Fruit fly (Drosophila melanogaster) whole organism, embryonic: ENCODE measurements around the gene CG13097.

ENCODE experiments used
- B-H1 ChIP-seq: fragments of 200-800 bp; sonication (Bioruptor generic); IDR thresholded peaks from 3 replicates; pipeline ENCODE4 v1.3.6; 2022; ENCODE audit warnings: missing biosample characterization, missing genetic modification characterization
- CG10209 ChIP-seq: fragments of 200-800 bp; sonication (Bioruptor generic); optimal IDR thresholded peaks from 3 replicates; lab custom pipeline; 2017; ENCODE audit warnings: missing biosample characterization, mild to moderate bottlenecking, missing genetic modification characterization, missing genetic modification reagents
- CG12299 ChIP-seq: fragments of 200-800 bp; sonication (Bioruptor generic); optimal IDR thresholded peaks from 2 replicates; lab custom pipeline; 2018; ENCODE audit warnings: missing biosample characterization, mild to moderate bottlenecking, missing genetic modification characterization
- CG12391 ChIP-seq: fragments of 200-800 bp; sonication (Bioruptor generic); optimal IDR thresholded peaks from 3 replicates; lab custom pipeline; 2018; ENCODE audit warnings: missing biosample characterization, mild to moderate bottlenecking, missing genetic modification characterization, moderate library complexity
- CG12769 ChIP-seq: fragments of 200-800 bp; sonication (Bioruptor generic); optimal IDR thresholded peaks from 2 replicates; lab custom pipeline; 2019; ENCODE audit warnings: missing biosample characterization, mild to moderate bottlenecking, missing genetic modification characterization, moderate library complexity
- CG15601 ChIP-seq: fragments of 200-800 bp; sonication (Bioruptor generic); optimal IDR thresholded peaks from 3 replicates; lab custom pipeline; 2019; ENCODE audit warnings: missing biosample characterization, mild to moderate bottlenecking, missing genetic modification characterization, moderate library complexity
- CG17612 ChIP-seq: fragments of 200-800 bp; sonication (Bioruptor generic); IDR thresholded peaks from 2 replicates; pipeline ENCODE4 v1.3.6; 2022; ENCODE audit warnings: missing biosample characterization, missing genetic modification characterization
- CG18476 ChIP-seq: fragments of 200-800 bp; sonication (Bioruptor generic); optimal IDR thresholded peaks from 2 replicates; lab custom pipeline; 2016; ENCODE audit warnings: missing biosample characterization, mild to moderate bottlenecking, missing genetic modification characterization
- CG32532 ChIP-seq: fragments of 200-800 bp; sonication (Bioruptor generic); IDR thresholded peaks from 2 replicates; pipeline ENCODE4 v1.3.6; 2022; ENCODE audit warnings: missing biosample characterization, missing genetic modification characterization
- CG32767 ChIP-seq: fragments of 200-800 bp; sonication (Bioruptor generic); IDR thresholded peaks from 2 replicates; pipeline ENCODE4 v1.3.6; 2022; ENCODE audit warnings: missing biosample characterization, missing genetic modification characterization
- CG3407 ChIP-seq: fragments of 200-800 bp; sonication (Bioruptor generic); optimal IDR thresholded peaks from 2 replicates; lab custom pipeline; 2018; ENCODE audit warnings: missing biosample characterization, mild to moderate bottlenecking, missing genetic modification characterization
- CG42726 ChIP-seq: fragments of 200-800 bp; sonication (Bioruptor generic); IDR thresholded peaks from 2 replicates; pipeline ENCODE4 v1.3.6; 2022; ENCODE audit warnings: missing biosample characterization, missing genetic modification characterization; ENCODE audit not compliant: partially characterized antibody
- CG4617 ChIP-seq: fragments of 200-800 bp; sonication (Bioruptor generic); optimal IDR thresholded peaks from 3 replicates; lab custom pipeline; 2016; ENCODE audit warnings: missing biosample characterization, missing genetic modification characterization, borderline replicate concordance
- CG5953 ChIP-seq: fragments of 200-800 bp; sonication (Bioruptor generic); IDR thresholded peaks from 2 replicates; pipeline ENCODE4 v1.3.6; 2022; ENCODE audit warnings: missing biosample characterization, missing genetic modification characterization
- CG7357 ChIP-seq: fragments of 200-800 bp; sonication (Bioruptor generic); IDR thresholded peaks from 3 replicates; pipeline ENCODE4 v1.3.6; 2022; ENCODE audit warnings: missing biosample characterization, missing genetic modification characterization
- CG7556 ChIP-seq: fragments of 200-800 bp; sonication (Bioruptor generic); optimal IDR thresholded peaks from 2 replicates; lab custom pipeline; 2017; ENCODE audit warnings: missing biosample characterization, mild to moderate bottlenecking, missing genetic modification characterization
- CG8281 ChIP-seq: fragments of 200-800 bp; sonication (Bioruptor generic); optimal IDR thresholded peaks from 2 replicates; lab custom pipeline; 2018; ENCODE audit warnings: missing biosample characterization, mild to moderate bottlenecking, missing genetic modification characterization, moderate library complexity
- CG8290 ChIP-seq, 3 experiments: fragments of 200-800 bp; sonication (Bioruptor generic); optimal IDR thresholded peaks; 2 replicates each; lab custom pipeline; 2016 to 2019; ENCODE audit warnings: missing biosample characterization in 3 of 3, missing genetic modification characterization in 3 of 3, mild to moderate bottlenecking in 2 of 3, moderate library complexity in 1 of 3
- CG8359 ChIP-seq: fragments of 200-800 bp; sonication (Bioruptor generic); optimal IDR thresholded peaks from 2 replicates; lab custom pipeline; 2017; ENCODE audit warnings: missing biosample characterization, mild to moderate bottlenecking, missing genetic modification characterization, borderline replicate concordance
- CG8924 ChIP-seq: fragments of 200-800 bp; optimal IDR thresholded peaks from 3 replicates; lab custom pipeline; 2019; ENCODE audit warnings: missing biosample characterization, mild to moderate bottlenecking, missing genetic modification characterization, moderate library complexity
- CG9215 ChIP-seq: fragments of 200-800 bp; sonication (Bioruptor generic); IDR thresholded peaks from 2 replicates; pipeline ENCODE4 v1.3.6; 2022; ENCODE audit warnings: missing biosample characterization, missing genetic modification characterization
- CTCF ChIP-seq: fragments of 200-800 bp; sonication (Bioruptor generic); optimal IDR thresholded peaks from 2 replicates; lab custom pipeline; 2017; ENCODE audit warnings: missing biosample characterization, mild to moderate bottlenecking, missing genetic modification characterization, moderate library complexity
- D19A ChIP-seq: fragments of 200-800 bp; optimal IDR thresholded peaks from 3 replicates; lab custom pipeline; 2019; ENCODE audit warnings: missing biosample characterization, mild to moderate bottlenecking, missing genetic modification characterization, moderate library complexity
- Dbx ChIP-seq: fragments of 200-800 bp; sonication (Bioruptor generic); IDR thresholded peaks from 3 replicates; pipeline ENCODE4 v1.3.6; 2022; ENCODE audit warnings: missing biosample characterization, missing genetic modification characterization
- Hey ChIP-seq: fragments of 200-800 bp; sonication (Bioruptor generic); optimal IDR thresholded peaks from 3 replicates; lab custom pipeline; 2018; ENCODE audit warnings: missing biosample characterization, mild to moderate bottlenecking, missing genetic modification characterization
- Hmx ChIP-seq: fragments of 200-800 bp; sonication (Bioruptor generic); optimal IDR thresholded peaks from 2 replicates; lab custom pipeline; 2016; ENCODE audit warnings: missing biosample characterization, missing genetic modification characterization
- MBD-R2 ChIP-seq: fragments of 200-800 bp; sonication (Bioruptor generic); IDR thresholded peaks from 2 replicates; pipeline ENCODE4 v1.3.6; 2022; ENCODE audit warnings: missing biosample characterization, missing genetic modification characterization
- Sin3A ChIP-seq: fragments of >200 bp; optimal IDR thresholded peaks from 2 replicates; lab custom pipeline; 2018
- ash1 ChIP-seq: fragments of 200-800 bp; sonication (Bioruptor generic); optimal IDR thresholded peaks from 2 replicates; lab custom pipeline; 2018; ENCODE audit warnings: missing biosample characterization, mild to moderate bottlenecking, missing genetic modification characterization
- bcd ChIP-seq: fragments of 200-800 bp; sonication (Bioruptor generic); optimal IDR thresholded peaks from 2 replicates; lab custom pipeline; 2017; ENCODE audit warnings: missing biosample characterization, mild to moderate bottlenecking, missing genetic modification characterization
- crc ChIP-seq: fragments of 200-800 bp; sonication (Bioruptor generic); optimal IDR thresholded peaks from 2 replicates; lab custom pipeline; 2016; ENCODE audit warnings: missing biosample characterization, missing genetic modification characterization
- dan ChIP-seq: fragments of 200-800 bp; sonication (Bioruptor generic); IDR thresholded peaks from 2 replicates; pipeline ENCODE4 v1.3.6; 2022; ENCODE audit warnings: missing biosample characterization, missing genetic modification characterization
- dpn ChIP-seq, 2 experiments: fragments of 200-800 bp; sonication (Bioruptor generic); optimal IDR thresholded peaks; 3 replicates each; lab custom pipeline; 2016; ENCODE audit warnings: missing biosample characterization in 2 of 2, missing genetic modification characterization in 2 of 2
- dysf ChIP-seq: fragments of 200-800 bp; sonication (Bioruptor generic); IDR thresholded peaks from 3 replicates; pipeline ENCODE4 v1.3.6; 2022; ENCODE audit warnings: missing biosample characterization, missing genetic modification characterization
- eve ChIP-seq, 2 experiments: fragments of >200 bp; optimal IDR thresholded peaks; 2 replicates each; lab custom pipeline; 2017; ENCODE audit warnings: missing biosample characterization in 2 of 2, missing genetic modification characterization in 2 of 2
- gcm ChIP-seq: fragments of 200-800 bp; sonication (Bioruptor generic); optimal IDR thresholded peaks from 2 replicates; lab custom pipeline; 2019; ENCODE audit warnings: missing biosample characterization, mild to moderate bottlenecking, missing genetic modification characterization, moderate library complexity
- gsb ChIP-seq: fragments of 200-800 bp; sonication (Bioruptor generic); IDR thresholded peaks from 2 replicates; pipeline ENCODE4 v1.3.6; 2022; ENCODE audit warnings: missing biosample characterization, missing genetic modification characterization
- jumu ChIP-seq: fragments of 200-800 bp; sonication (Bioruptor generic); optimal IDR thresholded peaks from 3 replicates; lab custom pipeline; 2016; ENCODE audit warnings: missing biosample characterization, missing genetic modification characterization
- kni ChIP-seq: fragments of 200-800 bp; sonication (Bioruptor generic); optimal IDR thresholded peaks from 3 replicates; lab custom pipeline; 2017; ENCODE audit warnings: mild to moderate bottlenecking, missing biosample characterization, missing genetic modification reagents, missing genetic modification characterization
- lola ChIP-seq, 3 experiments: fragments of >200 bp in 2 of 3; fragments of 200-800 bp in 1 of 3; sonication (Bioruptor generic) in 1 of 3; optimal IDR thresholded peaks; 2 replicates each; lab custom pipeline; 2017 to 2019; ENCODE audit warnings: missing biosample characterization in 3 of 3, missing genetic modification characterization in 3 of 3, mild to moderate bottlenecking in 1 of 3, moderate library complexity in 1 of 3
- nom ChIP-seq: fragments of 200-800 bp; sonication (Bioruptor generic); optimal IDR thresholded peaks from 2 replicates; lab custom pipeline; 2017; ENCODE audit warnings: missing biosample characterization, missing genetic modification characterization, mild to moderate bottlenecking, moderate library complexity, missing genetic modification reagents
- oc ChIP-seq: fragments of 200-800 bp; sonication (Bioruptor generic); optimal IDR thresholded peaks from 2 replicates; lab custom pipeline; 2018; ENCODE audit warnings: missing biosample characterization, mild to moderate bottlenecking, missing genetic modification characterization, moderate library complexity
- psq ChIP-seq: fragments of 200-800 bp; sonication (Bioruptor generic); optimal IDR thresholded peaks from 2 replicates; lab custom pipeline; 2017; ENCODE audit warnings: missing biosample characterization, missing genetic modification characterization
- pum ChIP-seq: fragments of 200-800 bp; sonication (Bioruptor generic); optimal IDR thresholded peaks from 2 replicates; lab custom pipeline; 2016; ENCODE audit warnings: missing biosample characterization, missing genetic modification characterization
- pzg ChIP-seq: fragments of 200-800 bp; sonication (Bioruptor generic); optimal IDR thresholded peaks from 3 replicates; lab custom pipeline; 2018; ENCODE audit warnings: missing biosample characterization, mild to moderate bottlenecking, missing genetic modification characterization, moderate library complexity
- row ChIP-seq: fragments of 200-800 bp; sonication (Bioruptor generic); IDR thresholded peaks from 3 replicates; pipeline ENCODE4 v1.3.6; 2022; ENCODE audit warnings: missing biosample characterization, missing genetic modification characterization
- sens ChIP-seq: fragments of 200-800 bp; sonication (Bioruptor generic); peaks from one replicate; lab custom pipeline; 2016; ENCODE audit warnings: missing biosample characterization, missing genetic modification characterization
- sim ChIP-seq: fragments of 200-800 bp; sonication (Bioruptor generic); IDR thresholded peaks from 2 replicates; pipeline ENCODE4 v1.3.6; 2022; ENCODE audit warnings: missing biosample characterization, missing genetic modification characterization
- tap ChIP-seq: fragments of 200-800 bp; optimal IDR thresholded peaks from 3 replicates; lab custom pipeline; 2019; ENCODE audit warnings: missing biosample characterization, mild to moderate bottlenecking, missing genetic modification characterization, moderate library complexity
- unpg ChIP-seq: fragments of 200-800 bp; sonication (Bioruptor generic); optimal IDR thresholded peaks from 3 replicates; lab custom pipeline; 2018; ENCODE audit warnings: missing biosample characterization, mild to moderate bottlenecking, missing genetic modification characterization, moderate library complexity
- yki ChIP-seq: fragments of >200 bp; optimal IDR thresholded peaks from 3 replicates; lab custom pipeline; 2018
- zfh2 ChIP-seq: fragments of 200-800 bp; sonication (Bioruptor generic); optimal IDR thresholded peaks from 2 replicates; lab custom pipeline; 2016; ENCODE audit warnings: missing biosample characterization, missing genetic modification characterization

Gene CG13097

DNA sequence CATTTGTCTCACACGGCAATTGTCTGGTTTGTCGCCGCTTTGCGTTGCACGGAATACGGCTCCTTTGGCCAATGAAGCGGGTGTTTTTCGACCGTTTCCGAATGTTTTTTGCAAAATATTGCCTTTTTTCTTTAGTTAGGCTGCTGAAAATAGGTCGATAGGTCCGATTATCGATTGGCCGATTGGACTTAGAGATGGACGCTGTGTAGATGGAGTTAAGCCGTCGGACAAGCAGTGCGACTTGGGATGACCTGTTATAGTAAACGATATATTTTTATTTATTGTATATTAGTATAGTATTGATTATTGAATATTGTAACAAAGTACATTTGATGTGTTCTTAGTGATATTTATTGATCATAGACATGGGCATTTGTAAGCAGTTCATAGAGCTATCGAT is 13.7 kb upstream of the CG13097 start, which contains the start of the genes lmgA and lmgB (continued):
- TF ChIP-seq CG10209 (GFP tag; lab: Kevin White, UChicago) (no peak), Sin3A (lab: Kevin White, UChicago) (peak; percentile 32), oc (tag; lab: Kevin White, UChicago) (peak; percentile 31), CG42726 (GFP tag; lab: Robert Waterston, UW) (0 out of 2 replicates have a peak, but pooled peaks have one; percentile 52), pum (GFP tag; lab: Kevin White, UChicago) (no peak), CG12391 (tag; lab: Kevin White, UChicago) (peak; percentile 70), CG7556 (GFP tag; lab: Kevin White, UChicago) (no peak), Hey (no peak), B-H1 (GFP tag; lab: Robert Waterston, UW) (no peak), sens (GFP tag; lab: Kevin White, UChicago) (peak; percentile 22), ash1 (GFP tag; lab: Kevin White, UChicago) (no peak), CG17612 (no peak), sim (GFP tag; lab: Robert Waterston, UW) (no peak), CG7357 (GFP tag; lab: Robert Waterston, UW) (no peak), CG8290 (GFP tag; optimal IDR thresholded peaks at IDR 0.05; lab: Kevin White, UChicago) (peak; percentile 89), CG8290 (tag; optimal IDR thresholded peaks at IDR 0.05; lab: Kevin White, UChicago) (peak; percentile 45 to 74), dpn (GFP tag; optimal IDR thresholded peaks at IDR 0.05; lab: Kevin White, UChicago) (peak; percentile 14 to 71), zfh2 (GFP tag; lab: Kevin White, UChicago) (peak; percentile 27), bcd (peak; percentile 58), Hmx (GFP tag; lab: Kevin White, UChicago) (no peak), Dbx (GFP tag; lab: Robert Waterston, UW) (peak; percentile 46; the same call in 1 of the 3 replicates), CG15601 (tag; lab: Kevin White, UChicago) (peak; percentile 44), gcm (GFP tag; lab: Kevin White, UChicago) (no peak), pzg (GFP tag; lab: Kevin White, UChicago) (peak; percentile 80), D19A (tag; lab: Kevin White, UChicago) (peak; percentile 1), CG4617 (peak; percentile 80), CG12299 (no peak), eve (GFP tag; optimal IDR thresholded peaks at IDR 0.05; lab: Kevin White, UChicago) (no peak), MBD-R2 (GFP tag; lab: Robert Waterston, UW) (peak; percentile 70), CG5953 (no peak), unpg (GFP tag; lab: Kevin White, UChicago) (peak; percentile 12), CG18476 (GFP tag; lab: Kevin White, UChicago) (peak; percentile 20), row (GFP tag; lab: Robert Waterston, UW) (peak; percentile 61), psq (GFP tag; lab: Kevin White, UChicago) (no peak), dan (GFP tag; lab: Robert Waterston, UW) (no peak), gsb (GFP tag; lab: Robert Waterston, UW) (no peak), dysf (GFP tag; lab: Robert Waterston, UW) (peak; percentile 17; the same call in 1 of the 3 replicates), kni (GFP tag; lab: Kevin White, UChicago) (no peak), jumu (GFP tag; lab: Kevin White, UChicago) (no peak), yki (lab: Kevin White, UChicago) (no peak), CG9215 (no peak), CG32532 (GFP tag; lab: Robert Waterston, UW) (peak; percentile 42; the same call in 1 of the 2 replicates), nom (no peak), CG12769 (no peak), CG8281 (tag; lab: Kevin White, UChicago) (no peak), CG8924 (no peak), CG3407 (no peak), lola (GFP tag; optimal IDR thresholded peaks at IDR 0.05; lab: Kevin White, UChicago) (no peak), CG32767 (GFP tag; lab: Robert Waterston, UW) (no peak), crc (GFP tag; lab: Kevin White, UChicago) (no peak), tap (tag; lab: Kevin White, UChicago) (no peak), CTCF (GFP tag; lab: Kevin White, UChicago) (peak; percentile 22), CG8359 (no peak)
